Worm (Caenorhabditis elegans): ENCODE results near the gene ZK899.7.

ce11 chrX:9428059-9428458, 21.2 kb downstream of the ZK899.7 start, which contains the start of gene B0272.4:
- TF ChIP-seq nhr-76 (tag; optimal IDR thresholded peaks at IDR 0.05), result no peak
- no peak for TF ChIP-seq unc-62 (GFP tag; optimal IDR thresholded peaks at IDR 0.05)
- no peak for TF ChIP-seq mdl-1 (tag; optimal IDR thresholded peaks at IDR 0.05)
- no peak for TF ChIP-seq mep-1 (tag; optimal IDR thresholded peaks at IDR 0.05)
- no peak for TF ChIP-seq F16B12.6 (tag; optimal IDR thresholded peaks at IDR 0.05)
- no peak for TF ChIP-seq unc-98 (GFP tag; IDR thresholded peaks at IDR 0.05)
- TF ChIP-seq tlp-1 (tag; optimal IDR thresholded peaks at IDR 0.05), result no peak
- TF ChIP-seq egl-27 (tag; optimal IDR thresholded peaks at IDR 0.05), result no peak
- no peak for TF ChIP-seq pqm-1 (tag; optimal IDR thresholded peaks at IDR 0.05)
- TF ChIP-seq fos-1 (tag; optimal IDR thresholded peaks at IDR 0.05), result no peak
- TF ChIP-seq nhr-20 (tag; optimal IDR thresholded peaks at IDR 0.05), result peak; percentile 58
- TF ChIP-seq sptf-1 (tag; optimal IDR thresholded peaks at IDR 0.05), result no peak
- no peak for TF ChIP-seq pag-3 (tag; optimal IDR thresholded peaks at IDR 0.05; ENCODE audit: borderline replicate concordance, insufficient read depth)
- no peak for TF ChIP-seq lin-13 (GFP tag; optimal IDR thresholded peaks at IDR 0.05)

Data from whole organism, L1 larva.